Worm (Caenorhabditis elegans) whole organism, late embryonic: ENCODE measurements around the gene dpf-4.

Experiments used
- ceh-34 ChIP-seq: sonication (generic microtip); optimal IDR thresholded peaks from 2 replicates; lab custom pipeline; 2016; ENCODE audit warnings: mild to moderate bottlenecking, missing genetic modification characterization, missing compliant biosample characterization
- elt-4 ChIP-seq: sonication (generic microtip); optimal IDR thresholded peaks from 2 replicates; lab custom pipeline; 2016; ENCODE audit warnings: missing genetic modification characterization, missing compliant biosample characterization
- pat-9 ChIP-seq: fragments of 200-800 bp; sonication (Bioruptor generic); optimal IDR thresholded peaks from 2 replicates; lab custom pipeline; 2018; ENCODE audit warnings: mild to moderate bottlenecking, missing genetic modification characterization, moderate library complexity, missing compliant biosample characterization
- sox-4 ChIP-seq: sonication (generic microtip); optimal IDR thresholded peaks from 2 replicates; lab custom pipeline; 2017; ENCODE audit warnings: mild to moderate bottlenecking, missing genetic modification characterization, inconsistent platforms, missing compliant biosample characterization

dpf-4 gene

DNA sequence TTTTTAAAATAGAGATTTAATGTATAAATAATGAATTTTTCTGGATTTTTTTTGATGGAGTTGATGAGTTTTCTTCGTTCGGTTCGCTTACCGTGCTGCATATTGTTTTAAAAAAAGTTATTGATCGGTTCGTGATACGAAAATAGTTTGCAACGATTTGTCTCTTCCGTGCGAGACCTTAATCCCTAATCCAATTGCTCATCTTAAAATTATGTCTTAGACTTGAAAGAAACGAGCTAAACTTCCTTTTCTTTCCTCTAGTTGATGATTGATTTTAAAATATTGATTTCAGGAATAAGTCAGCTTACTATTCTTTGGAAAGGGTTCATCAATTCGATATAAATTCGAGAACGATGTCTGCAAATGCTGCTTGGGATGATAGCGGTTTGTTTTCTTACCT, 49.3 kb downstream of the dpf-4 start, which contains the start of gene C28H8.3:
TSS of gene C28H8.3 (plus strand) at position 293 of the 400 bp plus-strand sequence.
- TF ChIP-seq sox-4 (no peak), pat-9 (no peak), elt-4 (tag; lab: Kevin White, UChicago) (no peak), ceh-34 (no peak)
